Worm (Caenorhabditis elegans) whole organism, L4/young adult: ENCODE data around the gene F07D3.3.

ENCODE experiments used
- W03F9.2 ChIP-seq: fragments of 150-350 bp; optimal IDR thresholded peaks from 2 replicates; lab custom pipeline; 2014; ENCODE audit warnings: missing biosample characterization, missing genetic modification characterization
- dao-5 ChIP-seq: sonication (generic microtip); optimal IDR thresholded peaks from 2 replicates; lab custom pipeline; 2016; ENCODE audit warnings: missing genotype, missing genetic modification characterization, moderate library complexity, missing compliant biosample characterization
- him-1 ChIP-seq: sonication (generic microtip); optimal IDR thresholded peaks from 2 replicates; lab custom pipeline; 2016; ENCODE audit warnings: missing genotype, missing genetic modification reagents, missing genetic modification characterization, missing compliant biosample characterization

DNA sequence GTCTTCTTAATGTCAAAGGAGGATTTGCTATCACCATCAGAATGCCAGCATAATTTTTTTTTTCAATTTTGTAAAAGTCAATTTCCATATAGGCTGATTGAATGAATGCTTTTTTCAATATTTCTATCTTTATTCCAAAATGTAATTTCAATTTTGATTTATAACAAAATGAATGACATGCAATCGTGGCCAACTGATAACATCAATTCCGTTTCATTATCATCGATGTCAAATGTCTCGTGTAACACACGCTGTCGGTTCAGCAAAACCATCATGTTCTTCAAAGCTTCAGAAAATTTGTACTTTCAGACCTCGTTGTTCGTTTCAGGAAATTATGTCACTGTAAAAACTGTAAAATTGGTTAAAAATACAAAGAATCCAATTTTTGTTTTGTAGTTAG is 44.4 kb upstream of the F07D3.3 start:
- TF ChIP-seq him-1 (tag; lab: Kevin White, UChicago) = no peak
- TF ChIP-seq dao-5 (tag; lab: Kevin White, UChicago) = no peak
- TF ChIP-seq W03F9.2 (tag; lab: Kevin White, UChicago) = no peak
